Worm (Caenorhabditis elegans) whole organism, mixed stage, embryonic: Measurements from ENCODE around the gene F58H1.3.

Source experiments
- bed-3 ChIP-seq: fragments of 200-800 bp; sonication (Bioruptor generic); optimal IDR thresholded peaks from 3 replicates; lab custom pipeline; 2018; ENCODE audit warnings: mild to moderate bottlenecking, missing genetic modification characterization, moderate library complexity, missing compliant biosample characterization
- ceh-43 ChIP-seq: fragments of 200-800 bp; sonication (Bioruptor generic); optimal IDR thresholded peaks from 2 replicates; lab custom pipeline; 2018; ENCODE audit warnings: mild to moderate bottlenecking, missing genetic modification characterization, moderate library complexity, missing compliant biosample characterization
- ceh-83 ChIP-seq: fragments of 200-800 bp; sonication (Bioruptor generic); optimal IDR thresholded peaks from 2 replicates; lab custom pipeline; 2018; ENCODE audit warnings: mild to moderate bottlenecking, missing genetic modification characterization, missing compliant biosample characterization
- elt-3 ChIP-seq: fragments of 150-350 bp; optimal IDR thresholded peaks from 2 replicates; lab custom pipeline; 2014; ENCODE audit warnings: missing biosample characterization, missing genetic modification characterization
- mab-5 ChIP-seq: fragments of 150-350 bp; optimal IDR thresholded peaks from 2 replicates; lab custom pipeline; 2014; ENCODE audit warnings: missing biosample characterization, missing genetic modification characterization
- nhr-28 ChIP-seq: fragments of 150-350 bp; optimal IDR thresholded peaks from 2 replicates; lab custom pipeline; 2014; ENCODE audit warnings: missing biosample characterization, missing genetic modification characterization

DNA sequence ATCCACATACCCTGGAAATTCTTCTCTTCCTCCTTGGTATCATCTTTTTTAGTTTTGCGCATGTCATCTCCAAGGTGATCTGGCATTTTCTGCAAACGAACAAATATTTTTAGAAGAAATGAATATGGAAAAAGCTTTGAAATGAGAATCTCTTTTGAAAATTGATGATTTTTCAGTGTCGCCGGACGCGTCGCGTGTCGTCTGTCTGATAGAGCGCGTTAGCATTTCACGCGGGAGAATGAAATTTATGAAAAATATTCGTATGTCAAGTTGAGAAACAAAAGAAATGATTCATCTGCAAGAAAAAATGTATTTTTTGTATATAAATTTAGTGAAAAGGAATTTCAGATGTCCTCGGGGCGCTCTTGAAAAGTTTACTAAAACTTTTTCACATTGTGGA is 48.5 kb downstream of the F58H1.3 start, which contains the start of gene rpt-1:
- TF ChIP-seq bed-3: no peak
- TF ChIP-seq ceh-43 (GFP tag; lab: Kevin White, UChicago): no peak
- no peak for TF ChIP-seq elt-3 (tag; lab: Kevin White, UChicago)
- TF ChIP-seq nhr-28 (tag; lab: Kevin White, UChicago): no peak
- no peak for TF ChIP-seq mab-5 (tag; lab: Kevin White, UChicago)
- TF ChIP-seq ceh-83: peak; percentile 0
